Worm (Caenorhabditis elegans) whole organism, L4/young adult: ENCODE results near the gene immt-2.

Source experiments
- W03F9.2 ChIP-seq: fragments of 150-350 bp; optimal IDR thresholded peaks from 2 replicates; lab custom pipeline; 2014; ENCODE audit warnings: missing biosample characterization, missing genetic modification characterization
- him-1 ChIP-seq: sonication (generic microtip); optimal IDR thresholded peaks from 2 replicates; lab custom pipeline; 2016; ENCODE audit warnings: missing genotype, missing genetic modification reagents, missing genetic modification characterization, missing compliant biosample characterization

DNA sequence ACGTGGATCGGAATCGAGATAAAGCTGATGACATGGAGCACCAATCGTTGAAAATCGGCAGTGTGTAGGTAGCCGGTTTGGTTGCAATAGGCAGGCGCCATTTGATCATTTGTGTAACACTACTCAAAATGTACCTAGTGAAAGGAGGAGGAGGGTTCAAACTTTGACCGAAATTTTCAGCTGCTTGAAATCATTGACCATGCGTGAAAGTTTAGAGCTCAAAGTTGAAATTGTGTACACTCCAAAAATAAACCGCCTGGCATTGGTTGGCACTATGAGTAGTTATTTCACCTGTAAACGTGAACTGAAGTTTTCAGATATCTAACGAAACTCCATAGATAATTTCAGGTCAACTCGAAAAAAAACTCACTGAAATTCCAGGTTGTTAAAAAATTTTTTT lies 42.9 kb downstream of the immt-2 start, which contains the start of gene srh-215:
- TF ChIP-seq him-1 (tag; lab: Kevin White, UChicago) (no peak), W03F9.2 (no peak)
